Worm (Caenorhabditis elegans) whole organism, L3 larva: Measurements from ENCODE around the gene trp-1.
A peak's percentile ranks its signal among the peaks of the same experiment; 100 is the strongest.

Experiments used
- R02D3.7 ChIP-seq: fragments of 150-350 bp; optimal IDR thresholded peaks from 2 replicates; lab custom pipeline; 2014; ENCODE audit warnings: missing biosample characterization, missing genetic modification characterization
- ZK546.5 ChIP-seq: sonication (generic microtip); optimal IDR thresholded peaks from 2 replicates; lab custom pipeline; 2017; ENCODE audit warnings: missing biosample characterization, missing genetic modification characterization
- aly-2 ChIP-seq: fragments of 150-350 bp; optimal IDR thresholded peaks from 2 replicates; lab custom pipeline; 2014; ENCODE audit warnings: missing biosample characterization, missing genetic modification characterization
- ama-1 ChIP-seq: fragments of 150-350 bp; optimal IDR thresholded peaks from 2 replicates; lab custom pipeline; 2018
- ceh-16 ChIP-seq: sonication (generic microtip); optimal IDR thresholded peaks from 2 replicates; lab custom pipeline; 2017; ENCODE audit warnings: missing biosample characterization, missing genetic modification characterization
- ceh-28 ChIP-seq: fragments of 150-350 bp; optimal IDR thresholded peaks from 2 replicates; lab custom pipeline; 2014; ENCODE audit warnings: missing biosample characterization, missing genetic modification reagents, missing genetic modification characterization
- ceh-9 ChIP-seq: sonication (generic microtip); optimal IDR thresholded peaks from 2 replicates; lab custom pipeline; 2018; ENCODE audit warnings: missing biosample characterization, missing genetic modification characterization
- daf-12 ChIP-seq: fragments of 150-350 bp; optimal IDR thresholded peaks from 2 replicates; lab custom pipeline; 2014; ENCODE audit warnings: missing biosample characterization, missing genetic modification reagents, missing genetic modification characterization
- egl-27 ChIP-seq: sonication (generic microtip); optimal IDR thresholded peaks from 4 replicates; lab custom pipeline; 2017; ENCODE audit warnings: missing biosample characterization, missing genetic modification reagents, missing genetic modification characterization
- egl-5 ChIP-seq: fragments of 150-350 bp; optimal IDR thresholded peaks from 2 replicates; lab custom pipeline; 2017; ENCODE audit warnings: missing biosample characterization, missing genetic modification reagents, missing genetic modification characterization, inconsistent platforms
- elt-1 ChIP-seq: fragments of 150-350 bp; optimal IDR thresholded peaks from 2 replicates; lab custom pipeline; 2014; ENCODE audit warnings: missing biosample characterization, missing genetic modification characterization
- elt-2 ChIP-seq: sonication (generic microtip); optimal IDR thresholded peaks from 2 replicates; lab custom pipeline; 2016; ENCODE audit warnings: missing genetic modification reagents, mild to moderate bottlenecking, missing genetic modification characterization, missing compliant biosample characterization
- elt-3 ChIP-seq, 3 experiments: fragments of 150-350 bp in 1 of 3; sonication (generic microtip) in 2 of 3; optimal IDR thresholded peaks; 2 replicates in 2 of 3; 4 replicates in 1 of 3; lab custom pipeline; 2014 to 2017; ENCODE audit warnings: missing biosample characterization in 3 of 3, missing genetic modification characterization in 3 of 3
- fkh-10 ChIP-seq: sonication (generic microtip); optimal IDR thresholded peaks from 2 replicates; lab custom pipeline; 2017; ENCODE audit warnings: missing biosample characterization, missing genetic modification reagents, missing genetic modification characterization
- fos-1 ChIP-seq: fragments of 150-350 bp; optimal IDR thresholded peaks from 2 replicates; lab custom pipeline; 2014; ENCODE audit warnings: missing biosample characterization, missing genetic modification characterization
- hmg-11 ChIP-seq: sonication (generic microtip); optimal IDR thresholded peaks from 2 replicates; lab custom pipeline; 2016; ENCODE audit warnings: missing genetic modification characterization, missing compliant biosample characterization
- jun-1 ChIP-seq: fragments of 150-350 bp; optimal IDR thresholded peaks from 2 replicates; lab custom pipeline; 2014; ENCODE audit warnings: missing biosample characterization, missing genetic modification reagents, missing genetic modification characterization
- lin-15B ChIP-seq: fragments of 150-350 bp; optimal IDR thresholded peaks from 2 replicates; lab custom pipeline; 2014; ENCODE audit warnings: missing biosample characterization, missing genetic modification characterization
- lin-39 ChIP-seq: fragments of 150-350 bp; optimal IDR thresholded peaks from 2 replicates; lab custom pipeline; 2018; ENCODE audit warnings: missing biosample characterization, missing genetic modification reagents, missing genetic modification characterization
- mdl-1 ChIP-seq: fragments of 150-350 bp; optimal IDR thresholded peaks from 2 replicates; lab custom pipeline; 2014; ENCODE audit warnings: missing biosample characterization, missing genetic modification characterization
- mml-1 ChIP-seq: fragments of 150-350 bp; sonication (generic microtip); optimal IDR thresholded peaks from 3 replicates; lab custom pipeline; 2014; ENCODE audit warnings: missing biosample characterization, missing genetic modification characterization
- nfya-1 ChIP-seq: sonication (generic microtip); optimal IDR thresholded peaks from 2 replicates; lab custom pipeline; 2017; ENCODE audit warnings: missing genetic modification characterization, mild to moderate bottlenecking, missing compliant biosample characterization, antibody characterized with exemption, moderate library complexity; ENCODE audit not compliant: insufficient read depth
- nhr-12 ChIP-seq: fragments of 150-350 bp; optimal IDR thresholded peaks from 2 replicates; lab custom pipeline; 2014; ENCODE audit warnings: missing biosample characterization, missing genetic modification characterization
- nhr-23 ChIP-seq: fragments of 150-350 bp; optimal IDR thresholded peaks from 2 replicates; lab custom pipeline; 2014; ENCODE audit warnings: missing biosample characterization, missing genetic modification reagents, missing genetic modification characterization
- nhr-237 ChIP-seq: fragments of 150-350 bp; optimal IDR thresholded peaks from 2 replicates; lab custom pipeline; 2014; ENCODE audit warnings: missing biosample characterization, missing genetic modification characterization
- nhr-25 ChIP-seq: sonication (generic microtip); optimal IDR thresholded peaks from 2 replicates; lab custom pipeline; 2017; ENCODE audit warnings: missing biosample characterization, missing genetic modification characterization
- nhr-28 ChIP-seq: fragments of 150-350 bp; optimal IDR thresholded peaks from 2 replicates; lab custom pipeline; 2014; ENCODE audit warnings: missing biosample characterization, missing genetic modification characterization
- nhr-43 ChIP-seq: sonication (generic microtip); optimal IDR thresholded peaks from 2 replicates; lab custom pipeline; 2016; ENCODE audit warnings: mild to moderate bottlenecking, missing genetic modification characterization, missing compliant biosample characterization; ENCODE audit not compliant: poor library complexity, severe bottlenecking
- nhr-76 ChIP-seq: fragments of 150-350 bp; sonication (generic microtip); optimal IDR thresholded peaks from 5 replicates; lab custom pipeline; 2014; ENCODE audit warnings: missing biosample characterization, missing genetic modification characterization
- pha-4 ChIP-seq: fragments of 150-350 bp; optimal IDR thresholded peaks from 2 replicates; lab custom pipeline; 2014; ENCODE audit warnings: missing biosample characterization, missing genetic modification reagents, missing genetic modification characterization
- sea-2 ChIP-seq: fragments of 150-350 bp; sonication (generic microtip); optimal IDR thresholded peaks from 4 replicates; lab custom pipeline; 2014; ENCODE audit warnings: missing biosample characterization, missing genetic modification reagents, missing genetic modification characterization
- snpc-4 ChIP-seq: fragments of 150-350 bp; optimal IDR thresholded peaks from 2 replicates; lab custom pipeline; 2014; ENCODE audit warnings: missing biosample characterization, missing genetic modification characterization
- tbx-2 ChIP-seq: sonication (generic microtip); optimal IDR thresholded peaks from 2 replicates; lab custom pipeline; 2016; ENCODE audit warnings: mild to moderate bottlenecking, missing genetic modification characterization, missing compliant biosample characterization
- unc-39 ChIP-seq: sonication (generic microtip); optimal IDR thresholded peaks from 4 replicates; lab custom pipeline; 2017; ENCODE audit warnings: missing biosample characterization, missing genetic modification characterization
- unc-62 ChIP-seq: fragments of 150-350 bp; sonication (generic microtip); optimal IDR thresholded peaks from 4 replicates; lab custom pipeline; 2014; ENCODE audit warnings: missing biosample characterization, missing genetic modification reagents, missing genetic modification characterization
- zag-1 ChIP-seq: fragments of 150-350 bp; optimal IDR thresholded peaks from 2 replicates; lab custom pipeline; 2014; ENCODE audit warnings: missing biosample characterization, missing genetic modification characterization
- ztf-11 ChIP-seq: fragments of 150-350 bp; optimal IDR thresholded peaks from 2 replicates; lab custom pipeline; 2014; ENCODE audit warnings: missing biosample characterization, missing genetic modification characterization

The trp-1 gene

ce11 chrIII:8578381-8578780 is 43.5 kb downstream of the trp-1 start:
- peak; percentile 10 for TF ChIP-seq nhr-25
- no peak for TF ChIP-seq hmg-11 (tag; lab: Kevin White, UChicago)
- TF ChIP-seq egl-5 (tag; lab: Kevin White, UChicago), result no peak
- peak; percentile 80 for TF ChIP-seq elt-1 (tag; lab: Kevin White, UChicago)
- TF ChIP-seq, all 47 proteins: peak for 2

DNA sequence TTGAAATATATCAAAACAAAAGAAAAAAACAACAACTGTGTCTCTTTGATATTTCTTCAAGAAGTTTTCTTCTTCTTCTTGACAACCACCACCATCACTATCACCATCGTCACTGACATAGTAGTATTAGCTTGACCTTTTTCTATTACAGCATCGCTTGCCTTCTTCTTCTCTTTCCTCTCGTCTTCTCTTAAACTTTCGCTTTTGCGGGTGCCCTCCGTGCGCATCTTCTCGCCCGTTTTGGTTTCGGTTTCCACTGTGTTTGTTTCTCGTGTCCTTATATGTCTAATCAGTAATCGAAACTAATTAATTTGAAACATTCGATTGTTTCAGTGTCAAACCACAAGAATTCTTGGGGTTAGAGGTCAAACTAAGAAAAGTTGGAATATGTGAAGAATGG is 44.4 kb downstream of the trp-1 start:
- peak; percentile 83 for TF ChIP-seq nhr-25
- TF ChIP-seq nhr-23 (tag; lab: Kevin White, UChicago), result peak; percentile 11
- no peak for TF ChIP-seq ceh-9 (tag; lab: Kevin White, UChicago)

DNA sequence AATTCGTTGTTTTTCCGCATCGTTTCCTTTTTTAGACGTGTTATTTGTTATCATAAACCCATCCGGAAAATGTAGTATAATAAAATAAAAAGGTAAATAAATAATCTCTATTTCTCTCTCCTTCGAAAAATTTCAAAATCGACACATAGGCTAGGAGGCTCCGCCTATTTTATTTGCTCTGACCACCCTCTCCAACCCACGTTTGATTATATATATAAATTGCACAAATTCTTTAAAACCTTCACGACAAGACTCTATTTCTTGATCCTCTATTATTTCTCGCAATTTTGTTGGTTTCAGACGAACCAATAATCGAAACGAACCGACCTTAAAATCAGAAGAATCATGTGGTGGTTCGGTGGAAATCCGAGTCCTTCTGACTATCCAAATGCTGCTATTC is 45.9 kb downstream of the trp-1 start, which contains the start of gene doxa-1:
TSS of gene doxa-1 (plus strand) at position 301 of the 400 bp plus-strand sequence.
- TF ChIP-seq daf-12, result no peak
- no peak for TF ChIP-seq elt-2 (tag; lab: Kevin White, UChicago)
- TF ChIP-seq jun-1, result no peak
- TF ChIP-seq aly-2 (tag; lab: Kevin White, UChicago), result no peak
- no peak for TF ChIP-seq tbx-2 (tag; lab: Kevin White, UChicago)
- no peak for TF ChIP-seq ztf-11 (tag; lab: Kevin White, UChicago)
- TF ChIP-seq zag-1 (tag; lab: Kevin White, UChicago), result no peak
- no peak for TF ChIP-seq pha-4 (tag; lab: Kevin White, UChicago)
- TF ChIP-seq nhr-23 (tag; lab: Kevin White, UChicago), result no peak
- TF ChIP-seq R02D3.7, result no peak
- TF ChIP-seq lin-39 (tag; lab: Kevin White, UChicago), result no peak

- TF ChIP-seq nhr-43 (tag; lab: Kevin White, UChicago) (no peak), fkh-10 (GFP tag; lab: Kevin White, UChicago) (peak; percentile 44), fos-1 (tag; lab: Kevin White, UChicago) (no peak), nhr-28 (no peak), elt-1 (tag; lab: Kevin White, UChicago) (no peak), nfya-1 (tag; lab: Kevin White, UChicago) (peak; percentile 53)
These were observed 53.7 kb downstream of the trp-1 start, which contains the start of gene glr-1 for ce11 chrIII:8588592-8589153. TSS of gene glr-1 (minus strand) at chrIII:8588642.

DNA sequence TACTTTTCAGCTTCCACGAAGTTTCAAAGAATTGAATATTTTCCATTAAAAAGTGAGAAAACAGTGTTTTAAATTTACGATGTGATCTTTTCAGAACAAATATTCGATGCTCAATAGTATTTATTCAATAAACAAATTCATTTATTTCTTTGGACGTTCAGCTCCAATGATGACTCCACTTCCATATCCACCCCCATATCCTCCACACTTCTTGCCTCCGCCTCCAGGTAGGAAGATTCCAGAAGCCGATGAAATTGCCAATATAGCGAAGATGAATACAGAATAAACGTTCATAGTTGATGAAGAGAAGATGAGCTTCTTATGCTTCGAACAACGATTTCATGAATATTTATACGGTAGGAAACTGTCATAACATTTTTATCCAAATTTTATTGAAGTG is 54.3 kb downstream of the trp-1 start, which contains the start of gene fip-3:
TSS of gene fip-3 (minus strand) at position 294 of the 400 bp plus-strand sequence.
- no peak for TF ChIP-seq egl-27 (tag; lab: Kevin White, UChicago)
- TF ChIP-seq tbx-2 (tag; lab: Kevin White, UChicago), result no peak
- TF ChIP-seq ZK546.5 (tag; lab: Kevin White, UChicago), result no peak
- TF ChIP-seq aly-2 (tag; lab: Kevin White, UChicago), result no peak
- no peak for TF ChIP-seq lin-15B
- no peak for TF ChIP-seq elt-3 (tag; optimal IDR thresholded peaks at IDR 0.05; lab: Kevin White, UChicago)
- no peak for TF ChIP-seq sea-2
- TF ChIP-seq nfya-1 (tag; lab: Kevin White, UChicago), result no peak
- TF ChIP-seq nhr-28, result no peak
- no peak for TF ChIP-seq unc-39 (tag; lab: Kevin White, UChicago)

DNA sequence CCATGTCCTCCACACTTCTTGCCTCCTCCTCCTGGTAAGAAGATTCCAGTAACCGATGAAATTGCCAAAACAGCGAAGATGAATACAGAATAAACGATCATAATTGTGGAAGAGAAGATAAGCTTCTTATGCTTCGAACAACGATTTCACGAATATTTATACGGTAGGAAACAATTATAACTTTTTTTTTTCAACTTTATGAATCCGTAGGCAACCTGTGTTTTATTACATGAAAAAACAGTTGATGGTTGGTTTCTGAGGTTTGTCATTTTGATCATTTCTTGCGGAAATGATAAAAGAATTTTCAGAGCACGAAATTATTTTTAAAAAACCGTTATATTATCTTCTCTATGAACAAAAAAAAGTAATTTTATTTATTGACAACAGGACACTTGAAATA is 56.0 kb downstream of the trp-1 start, which contains the start of gene fipr-16:
TSS of gene fipr-16 (minus strand) at position 101 of the 400 bp plus-strand sequence.
- no peak for TF ChIP-seq nhr-25
- no peak for TF ChIP-seq mml-1
- TF ChIP-seq ceh-9 (tag; lab: Kevin White, UChicago), result no peak
- TF ChIP-seq mdl-1, result no peak
- no peak for TF ChIP-seq elt-2 (tag; lab: Kevin White, UChicago)
- TF ChIP-seq nhr-76 (tag; lab: Kevin White, UChicago), result no peak
- no peak for TF ChIP-seq nhr-237 (tag; lab: Kevin White, UChicago)
- no peak for TF ChIP-seq unc-62
- no peak for TF ChIP-seq ceh-16 (tag; lab: Kevin White, UChicago)
- no peak for TF ChIP-seq elt-1 (tag; lab: Kevin White, UChicago)
- no peak for TF ChIP-seq hmg-11 (tag; lab: Kevin White, UChicago)
- no peak for TF ChIP-seq ama-1 (lab: Kevin White, UChicago)
- no peak for TF ChIP-seq snpc-4 (tag; lab: Kevin White, UChicago)
- no peak for TF ChIP-seq ceh-28 (tag; lab: Kevin White, UChicago)
- TF ChIP-seq sea-2, result no peak
- TF ChIP-seq daf-12, result no peak
- TF ChIP-seq nhr-12 (tag; lab: Kevin White, UChicago), result no peak
